Fruit fly (Drosophila melanogaster) whole organism, embryonic: ENCODE results near the gene CG9171.

Source experiments
- Antp ChIP-seq: fragments of 200-800 bp; sonication (Bioruptor generic); optimal IDR thresholded peaks from 3 replicates; lab custom pipeline; 2016; ENCODE audit warnings: missing biosample characterization, missing genetic modification characterization
- CG10274 ChIP-seq: fragments of 200-800 bp; sonication (Bioruptor generic); optimal IDR thresholded peaks from 3 replicates; lab custom pipeline; 2017; ENCODE audit warnings: missing biosample characterization, mild to moderate bottlenecking, missing genetic modification characterization
- CG11560 ChIP-seq: fragments of 200-800 bp; sonication (Bioruptor generic); IDR thresholded peaks from 3 replicates; pipeline ENCODE4 v1.3.6; 2022; ENCODE audit warnings: missing biosample characterization, missing genetic modification characterization
- CG12104 ChIP-seq: fragments of 200-800 bp; sonication (Bioruptor generic); optimal IDR thresholded peaks from 3 replicates; lab custom pipeline; 2016; ENCODE audit warnings: missing biosample characterization, missing genetic modification characterization
- CG12155 ChIP-seq: fragments of 200-800 bp; sonication (Bioruptor generic); optimal IDR thresholded peaks from 3 replicates; lab custom pipeline; 2016; ENCODE audit warnings: missing biosample characterization, missing genetic modification characterization
- CG13287 ChIP-seq: fragments of 200-800 bp; sonication (Bioruptor generic); IDR thresholded peaks from 2 replicates; pipeline ENCODE4 v1.3.6; 2022; ENCODE audit warnings: missing biosample characterization, missing genetic modification characterization; ENCODE audit not compliant: partially characterized antibody
- CG14860 ChIP-seq: fragments of 200-800 bp; sonication (Bioruptor generic); IDR thresholded peaks from 3 replicates; pipeline ENCODE4 v1.3.6; 2022; ENCODE audit warnings: missing biosample characterization, missing genetic modification characterization; ENCODE audit not compliant: partially characterized antibody
- CG17385 ChIP-seq: fragments of 200-800 bp; sonication (Bioruptor generic); optimal IDR thresholded peaks from 3 replicates; lab custom pipeline; 2018; ENCODE audit warnings: missing biosample characterization, mild to moderate bottlenecking, missing genetic modification characterization
- CG2678 ChIP-seq: fragments of 200-800 bp; sonication (Bioruptor generic); optimal IDR thresholded peaks from 3 replicates; lab custom pipeline; 2019; ENCODE audit warnings: missing biosample characterization, mild to moderate bottlenecking, missing genetic modification characterization, moderate library complexity
- CG32532 ChIP-seq: fragments of 200-800 bp; sonication (Bioruptor generic); IDR thresholded peaks from 2 replicates; pipeline ENCODE4 v1.3.6; 2022; ENCODE audit warnings: missing biosample characterization, missing genetic modification characterization
- CG7556 ChIP-seq: fragments of 200-800 bp; sonication (Bioruptor generic); optimal IDR thresholded peaks from 2 replicates; lab custom pipeline; 2017; ENCODE audit warnings: missing biosample characterization, mild to moderate bottlenecking, missing genetic modification characterization
- CG7786 ChIP-seq: fragments of 200-800 bp; sonication (Bioruptor generic); optimal IDR thresholded peaks from 2 replicates; lab custom pipeline; 2016; ENCODE audit warnings: missing biosample characterization, missing genetic modification characterization
- CG8765 ChIP-seq: fragments of 200-800 bp; sonication (Bioruptor generic); IDR thresholded peaks from 2 replicates; pipeline ENCODE4 v1.3.6; 2022; ENCODE audit warnings: missing biosample characterization, missing genetic modification characterization
- Chrac-16 ChIP-seq: fragments of 200-800 bp; sonication (Bioruptor generic); optimal IDR thresholded peaks from 3 replicates; lab custom pipeline; 2016; ENCODE audit warnings: missing biosample characterization, missing genetic modification characterization
- CoRest ChIP-seq: fragments of 200-800 bp; sonication (Bioruptor generic); optimal IDR thresholded peaks from 3 replicates; lab custom pipeline; 2018; ENCODE audit warnings: missing biosample characterization, mild to moderate bottlenecking, missing genetic modification characterization, moderate library complexity
- Dll ChIP-seq: fragments of 200-800 bp; sonication (Bioruptor generic); IDR thresholded peaks from 4 replicates; pipeline ENCODE4 v1.3.6; 2022; ENCODE audit warnings: missing biosample characterization, missing genetic modification characterization; ENCODE audit not compliant: partially characterized antibody
- Eip74EF ChIP-seq, 2 experiments: fragments of 200-800 bp in 1 of 2; fragments of >200 bp in 1 of 2; sonication (Bioruptor generic) in 1 of 2; optimal IDR thresholded peaks; 2 replicates each; lab custom pipeline; 2017 to 2019; ENCODE audit warnings: missing biosample characterization in 2 of 2, missing genetic modification characterization in 2 of 2, mild to moderate bottlenecking in 1 of 2, moderate library complexity in 1 of 2
- HLH4C ChIP-seq: fragments of 200-800 bp; sonication (Bioruptor generic); IDR thresholded peaks from 3 replicates; pipeline ENCODE4 v1.3.6; 2022; ENCODE audit warnings: missing biosample characterization, missing genetic modification characterization; ENCODE audit not compliant: partially characterized antibody
- Med ChIP-seq: fragments of 200-800 bp; sonication (Bioruptor generic); peaks from one replicate; lab custom pipeline; 2016; ENCODE audit warnings: missing biosample characterization, missing genetic modification characterization, mild to moderate bottlenecking, inconsistent platforms, moderate library complexity
- Meics ChIP-seq: fragments of 200-800 bp; sonication (Bioruptor generic); optimal IDR thresholded peaks from 2 replicates; lab custom pipeline; 2017; ENCODE audit warnings: missing biosample characterization, mild to moderate bottlenecking, missing genetic modification characterization
- NK7.1 ChIP-seq: fragments of 200-800 bp; sonication (Bioruptor generic); optimal IDR thresholded peaks from 3 replicates; lab custom pipeline; 2016; ENCODE audit warnings: missing biosample characterization, missing genetic modification characterization
- NfI ChIP-seq: fragments of 200-800 bp; sonication (Bioruptor generic); optimal IDR thresholded peaks from 3 replicates; lab custom pipeline; 2018; ENCODE audit warnings: missing biosample characterization, mild to moderate bottlenecking, missing genetic modification characterization, moderate library complexity
- Scr ChIP-seq: fragments of 200-800 bp; sonication (Bioruptor generic); IDR thresholded peaks from 2 replicates; pipeline ENCODE4 v1.3.6; 2022; ENCODE audit warnings: missing biosample characterization, missing genetic modification characterization; ENCODE audit not compliant: partially characterized antibody
- Ssrp ChIP-seq: fragments of 200-800 bp; sonication (Bioruptor generic); optimal IDR thresholded peaks from 2 replicates; lab custom pipeline; 2018; ENCODE audit warnings: missing biosample characterization, mild to moderate bottlenecking, missing genetic modification characterization, moderate library complexity
- Vsx1 ChIP-seq: fragments of 200-800 bp; sonication (Bioruptor generic); optimal IDR thresholded peaks from 2 replicates; lab custom pipeline; 2017; ENCODE audit warnings: missing biosample characterization, mild to moderate bottlenecking, missing genetic modification characterization, missing genetic modification reagents
- ato ChIP-seq: fragments of 200-800 bp; sonication (Bioruptor generic); IDR thresholded peaks from 2 replicates; pipeline ENCODE4 v1.3.6; 2022; ENCODE audit warnings: missing biosample characterization, missing genetic modification characterization; ENCODE audit not compliant: partially characterized antibody
- cas ChIP-seq: fragments of 200-800 bp; sonication (Bioruptor generic); IDR thresholded peaks from 2 replicates; pipeline ENCODE4 v1.3.6; 2022; ENCODE audit warnings: missing biosample characterization, missing genetic modification characterization
- cg ChIP-seq: fragments of 200-800 bp; sonication (Bioruptor generic); optimal IDR thresholded peaks from 3 replicates; lab custom pipeline; 2019; ENCODE audit warnings: missing biosample characterization, mild to moderate bottlenecking, missing genetic modification characterization, moderate library complexity
- chinmo ChIP-seq: fragments of 200-800 bp; sonication (Bioruptor generic); IDR thresholded peaks from 4 replicates; pipeline ENCODE4 v1.3.6; 2022; ENCODE audit warnings: missing biosample characterization, missing genetic modification characterization; ENCODE audit not compliant: partially characterized antibody
- ems ChIP-seq: fragments of 200-800 bp; sonication (Bioruptor generic); optimal IDR thresholded peaks from 3 replicates; lab custom pipeline; 2016; ENCODE audit warnings: missing biosample characterization, missing genetic modification characterization
- esg ChIP-seq: fragments of 200-800 bp; sonication (Bioruptor generic); conservative IDR thresholded peaks from 2 replicates; pipeline ENCODE4 v1.3.6; 2022; ENCODE audit warnings: missing biosample characterization, missing genetic modification characterization
- eyg ChIP-seq: fragments of 200-800 bp; sonication (Bioruptor generic); optimal IDR thresholded peaks from 3 replicates; lab custom pipeline; 2016; ENCODE audit warnings: missing biosample characterization, missing genetic modification characterization
- hbn ChIP-seq: fragments of 200-800 bp; sonication (Bioruptor generic); IDR thresholded peaks from 2 replicates; pipeline ENCODE4 v1.3.6; 2022; ENCODE audit warnings: missing biosample characterization, missing genetic modification characterization; ENCODE audit not compliant: partially characterized antibody
- her ChIP-seq: fragments of 200-800 bp; sonication (Bioruptor generic); optimal IDR thresholded peaks from 2 replicates; lab custom pipeline; 2016; ENCODE audit warnings: missing biosample characterization, missing genetic modification characterization
- hkb ChIP-seq, 2 experiments: fragments of 200-800 bp in 1 of 2; fragments of >200 bp in 1 of 2; sonication (Bioruptor generic) in 1 of 2; IDR thresholded peaks in 1 of 2; optimal IDR thresholded peaks in 1 of 2; 2 replicates each; pipeline versions ENCODE4 v1.3.6 to Lab custom; 2017 to 2022; ENCODE audit warnings: missing biosample characterization in 1 of 2, missing genetic modification characterization in 1 of 2
- ken ChIP-seq: fragments of 200-800 bp; sonication (Bioruptor generic); IDR thresholded peaks from 3 replicates; pipeline ENCODE4 v1.3.6; 2022; ENCODE audit warnings: missing biosample characterization, missing genetic modification characterization
- lilli ChIP-seq: fragments of 200-800 bp; sonication (Bioruptor generic); optimal IDR thresholded peaks from 3 replicates; lab custom pipeline; 2016; ENCODE audit warnings: missing biosample characterization, missing genetic modification characterization
- org-1 ChIP-seq: fragments of 200-800 bp; sonication (Bioruptor generic); optimal IDR thresholded peaks from 2 replicates; lab custom pipeline; 2017; ENCODE audit warnings: missing biosample characterization, missing genetic modification characterization
- pnt ChIP-seq: fragments of 200-800 bp; sonication (Bioruptor generic); optimal IDR thresholded peaks from 3 replicates; lab custom pipeline; 2016; ENCODE audit warnings: missing biosample characterization, missing genetic modification characterization
- ranshi ChIP-seq: fragments of 200-800 bp; sonication (Bioruptor generic); IDR thresholded peaks from 2 replicates; pipeline ENCODE4 v1.3.6; 2022; ENCODE audit warnings: missing biosample characterization, missing genetic modification characterization
- row ChIP-seq: fragments of 200-800 bp; sonication (Bioruptor generic); IDR thresholded peaks from 3 replicates; pipeline ENCODE4 v1.3.6; 2022; ENCODE audit warnings: missing biosample characterization, missing genetic modification characterization
- scrt ChIP-seq: fragments of 200-800 bp; sonication (Bioruptor generic); optimal IDR thresholded peaks from 2 replicates; lab custom pipeline; 2018; ENCODE audit warnings: missing biosample characterization, mild to moderate bottlenecking, missing genetic modification characterization, moderate library complexity
- sens ChIP-seq: fragments of 200-800 bp; sonication (Bioruptor generic); peaks from one replicate; lab custom pipeline; 2016; ENCODE audit warnings: missing biosample characterization, missing genetic modification characterization
- tna ChIP-seq: fragments of 200-800 bp; sonication (Bioruptor generic); IDR thresholded peaks from 2 replicates; pipeline ENCODE4 v1.3.6; 2022; ENCODE audit warnings: missing biosample characterization, missing genetic modification characterization; ENCODE audit not compliant: partially characterized antibody
- twi ChIP-seq: fragments of 200-800 bp; optimal IDR thresholded peaks from 2 replicates; lab custom pipeline; 2019; ENCODE audit warnings: missing biosample characterization, mild to moderate bottlenecking, missing genetic modification characterization, moderate library complexity
- unpg ChIP-seq: fragments of 200-800 bp; sonication (Bioruptor generic); optimal IDR thresholded peaks from 3 replicates; lab custom pipeline; 2018; ENCODE audit warnings: missing biosample characterization, mild to moderate bottlenecking, missing genetic modification characterization, moderate library complexity
- vnd ChIP-seq: fragments of 200-800 bp; sonication (Bioruptor generic); IDR thresholded peaks from 3 replicates; pipeline ENCODE4 v1.3.6; 2022; ENCODE audit warnings: missing biosample characterization, missing genetic modification characterization; ENCODE audit not compliant: partially characterized antibody

The CG9171 gene

dm6 chr2L:5781181-5781580 is 18.9 kb downstream of the CG9171 start (continued):
- TF ChIP-seq row (GFP tag; lab: Robert Waterston, UW) (peak; percentile 73), Eip74EF (GFP tag; optimal IDR thresholded peaks at IDR 0.05; lab: Kevin White, UChicago) (no peak), lilli (GFP tag; lab: Kevin White, UChicago) (no peak), Meics (GFP tag; lab: Kevin White, UChicago) (peak; percentile 4), her (no peak), Scr (peak; percentile 45; the same call in 1 of the 2 replicates), HLH4C (GFP tag; lab: Robert Waterston, UW) (peak; percentile 89), NK7.1 (GFP tag; lab: Kevin White, UChicago) (no peak), NfI (GFP tag; lab: Kevin White, UChicago) (no peak), pnt (GFP tag; lab: Kevin White, UChicago) (no peak), cg (GFP tag; lab: Kevin White, UChicago) (no peak), CG12104 (GFP tag; lab: Kevin White, UChicago) (no peak)

dm6 chr2L:5780703-5781102 is 19.4 kb downstream of the CG9171 start:
- TF ChIP-seq hbn (GFP tag; lab: Robert Waterston, UW) (no peak), eyg (GFP tag; lab: Kevin White, UChicago) (no peak), CG8765 (GFP tag; lab: Robert Waterston, UW) (no peak), Ssrp (tag; lab: Kevin White, UChicago) (no peak), CG11560 (tag; lab: Robert Waterston, UW) (peak; percentile 21; the same call in 1 of the 3 replicates), CoRest (no peak), ems (GFP tag; lab: Kevin White, UChicago) (no peak), Dll (GFP tag; lab: Robert Waterston, UW) (no peak), vnd (GFP tag; lab: Robert Waterston, UW) (no peak), sens (GFP tag; lab: Kevin White, UChicago) (peak; percentile 10), CG2678 (tag; lab: Kevin White, UChicago) (no peak), CG7786 (GFP tag; lab: Kevin White, UChicago) (no peak), CG10274 (GFP tag; lab: Kevin White, UChicago) (no peak), Chrac-16 (no peak), NfI (GFP tag; lab: Kevin White, UChicago) (no peak), ranshi (GFP tag; lab: Robert Waterston, UW) (no peak), twi (tag; lab: Kevin White, UChicago) (peak; percentile 96), Antp (GFP tag; lab: Kevin White, UChicago) (no peak), chinmo (no peak), hkb (optimal IDR thresholded peaks at IDR 0.05; lab: Kevin White, UChicago) (no peak), hkb (GFP tag; IDR thresholded peaks at IDR 0.05; lab: Robert Waterston, UW) (no peak)

- TF ChIP-seq Vsx1 (GFP tag; lab: Kevin White, UChicago) (no peak), CG17385 (GFP tag; lab: Kevin White, UChicago) (peak; percentile 39), cas (GFP tag; lab: Robert Waterston, UW) (no peak), ken (GFP tag; lab: Robert Waterston, UW) (no peak), esg (GFP tag; lab: Robert Waterston, UW) (0 out of 2 replicates have a peak, but pooled peaks have one; percentile 10), unpg (GFP tag; lab: Kevin White, UChicago) (peak; percentile 11), tna (GFP tag; lab: Robert Waterston, UW) (peak; percentile 79), CG14860 (peak; percentile 71), org-1 (peak; percentile 29), CoRest (no peak), vnd (GFP tag; lab: Robert Waterston, UW) (peak; percentile 53), ato (GFP tag; lab: Robert Waterston, UW) (0 out of 2 replicates have a peak, but pooled peaks have one; percentile 39), CG13287 (GFP tag; lab: Robert Waterston, UW) (0 out of 2 replicates have a peak, but pooled peaks have one; percentile 21), CG12155 (GFP tag; lab: Kevin White, UChicago) (no peak), scrt (GFP tag; lab: Kevin White, UChicago) (peak; percentile 42), Med (GFP tag; lab: Kevin White, UChicago) (peak; percentile 78), CG32532 (GFP tag; lab: Robert Waterston, UW) (0 out of 2 replicates have a peak, but pooled peaks have one; percentile 32), CG7556 (GFP tag; lab: Kevin White, UChicago) (peak; percentile 18), CG7786 (GFP tag; lab: Kevin White, UChicago) (peak; percentile 5)
Measured at dm6 chr2L:5778157-5778556, 21.9 kb downstream of the CG9171 start.
